Worm (Caenorhabditis elegans) whole organism, dauer: ENCODE measurements around the gene Y46E12A.3.

Experiments used
- unc-62 ChIP-seq: sonication (generic microtip); optimal IDR thresholded peaks from 2 replicates; lab custom pipeline; 2017; ENCODE audit warnings: missing biosample characterization, missing genetic modification reagents, missing genetic modification characterization

The Y46E12A.3 gene

DNA sequence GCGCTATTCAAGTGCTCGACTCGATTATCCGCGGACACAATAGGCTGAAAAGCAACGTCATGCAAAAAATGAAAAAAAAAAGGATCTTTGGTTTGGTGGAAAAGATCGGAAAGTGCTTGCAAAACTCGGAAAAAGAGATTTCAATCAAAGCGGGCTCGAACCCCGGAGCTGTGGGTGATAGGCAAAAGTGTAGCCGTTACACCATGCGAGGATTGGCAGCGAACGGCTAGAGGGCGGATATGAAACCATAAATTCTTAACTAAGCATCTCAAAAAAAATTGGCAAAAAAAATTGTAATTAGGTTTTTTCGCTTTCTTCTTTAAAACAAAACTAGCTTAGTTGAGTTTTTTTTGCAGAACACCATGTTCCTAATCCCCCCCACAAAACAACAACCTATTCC lies 10.3 kb downstream of the Y46E12A.3 start:
- no peak for TF ChIP-seq unc-62 (GFP tag; lab: Kevin White, UChicago)

ce11 chrIII:1743488-1744020 lies 11.2 kb downstream of the Y46E12A.3 start:
- TF ChIP-seq unc-62 (GFP tag; lab: Kevin White, UChicago), result no peak

DNA sequence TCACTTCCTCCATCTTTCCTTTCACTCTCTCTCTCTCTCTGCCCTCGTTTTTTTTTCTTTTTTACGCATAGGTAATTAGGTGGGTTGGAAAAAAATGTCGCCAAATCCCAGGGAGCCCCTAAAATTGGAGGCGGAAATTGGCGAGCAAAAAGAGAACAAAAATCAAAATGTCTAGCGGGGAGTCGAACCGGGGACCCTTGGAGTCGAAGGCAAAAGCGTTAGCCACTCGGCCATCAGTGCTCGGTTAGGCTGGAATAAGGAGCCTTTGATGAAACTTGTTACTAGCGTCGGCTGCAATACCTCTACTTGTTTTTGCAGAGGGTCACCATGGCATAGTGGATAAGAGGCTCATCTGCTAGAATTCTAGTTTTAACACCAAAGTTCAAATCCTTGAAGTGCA lies 11.7 kb downstream of the Y46E12A.3 start:
- TF ChIP-seq unc-62 (GFP tag; lab: Kevin White, UChicago), result no peak

- no peak for TF ChIP-seq unc-62 (GFP tag; lab: Kevin White, UChicago)
Observed at ce11 chrIII:1733412-1733811, 21.3 kb downstream of the Y46E12A.3 start.

- TF ChIP-seq unc-62 (GFP tag; lab: Kevin White, UChicago), result no peak
Observed at ce11 chrIII:1733001-1733400, 21.7 kb downstream of the Y46E12A.3 start, which contains the start of gene ser-4. Gene ser-4, minus strand, starts transcription at chrIII:1733101.

DNA sequence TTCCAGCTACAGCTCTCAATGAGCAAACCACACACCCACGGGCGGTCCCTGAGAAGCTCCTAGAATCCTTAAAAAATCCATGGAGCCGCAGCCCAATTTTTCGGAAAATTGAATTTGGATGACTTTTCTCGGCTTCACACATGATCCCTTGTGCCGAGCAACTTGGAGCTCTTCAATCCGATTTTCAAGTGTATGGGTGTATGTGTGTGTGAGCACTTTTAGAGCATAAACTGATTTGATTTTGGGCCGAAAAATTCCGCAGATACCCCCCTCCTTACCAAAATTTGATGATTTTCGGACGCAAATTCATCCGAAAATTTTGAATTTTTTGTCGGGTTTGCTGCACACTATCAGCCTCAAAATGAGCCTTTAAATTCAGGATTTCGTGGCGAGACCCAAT lies 22.9 kb downstream of the Y46E12A.3 start:
- no peak for TF ChIP-seq unc-62 (GFP tag; lab: Kevin White, UChicago)

- no peak for TF ChIP-seq unc-62 (GFP tag; lab: Kevin White, UChicago)
Observed at ce11 chrIII:1718800-1719199, 35.9 kb downstream of the Y46E12A.3 start.

- no peak for TF ChIP-seq unc-62 (GFP tag; lab: Kevin White, UChicago)
Observed at ce11 chrIII:1717772-1718171, 37.0 kb downstream of the Y46E12A.3 start.

- no peak for TF ChIP-seq unc-62 (GFP tag; lab: Kevin White, UChicago)
Observed at ce11 chrIII:1713991-1714611, 40.6 kb downstream of the Y46E12A.3 start.

DNA sequence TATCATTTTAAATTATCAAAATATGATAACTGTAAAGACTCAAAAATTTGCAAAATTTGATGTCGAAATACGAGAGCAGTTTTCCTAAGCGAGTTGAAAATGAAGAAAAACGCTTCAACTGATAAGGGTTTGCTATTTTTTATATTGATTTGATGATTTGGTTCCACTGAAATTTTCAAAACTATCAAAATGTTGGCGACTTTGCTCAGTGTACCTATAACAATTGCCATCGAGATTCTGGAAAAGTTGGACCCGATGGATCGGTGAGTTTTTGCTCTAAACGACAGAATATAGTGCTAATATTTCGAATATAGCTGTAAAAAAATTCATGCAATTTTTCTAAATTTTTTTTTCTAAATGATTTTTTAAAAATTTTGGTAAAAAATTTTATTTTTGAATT lies 48.9 kb downstream of the Y46E12A.3 start, which contains the start of the genes fbxa-13 and Y22D7AR.2:
TSS of gene fbxa-13 (minus strand) at position 101 of the 400 bp plus-strand sequence.
TSS of gene Y22D7AR.2 (plus strand) at position 148 of the 400 bp plus-strand sequence.
- no peak for TF ChIP-seq unc-62 (GFP tag; lab: Kevin White, UChicago)

DNA sequence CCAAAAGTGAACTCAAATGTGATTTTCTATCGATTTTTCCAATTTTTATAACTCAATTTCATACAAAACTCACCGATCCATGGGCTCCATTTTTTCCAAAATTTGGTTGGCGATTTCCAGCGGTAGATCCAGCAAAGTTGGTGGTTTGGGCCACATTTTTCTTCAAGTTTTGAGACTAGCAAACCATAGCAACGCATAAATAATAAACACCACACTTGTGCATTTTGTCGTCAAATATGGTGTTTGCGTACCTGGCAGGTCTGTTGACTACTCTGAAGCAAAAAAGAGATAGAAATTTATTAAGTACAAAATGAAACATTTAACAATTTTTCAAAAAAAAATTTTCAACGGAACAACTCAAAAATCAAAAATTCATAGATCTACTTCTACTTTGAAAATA lies 49.4 kb downstream of the Y46E12A.3 start:
- no peak for TF ChIP-seq unc-62 (GFP tag; lab: Kevin White, UChicago)

DNA sequence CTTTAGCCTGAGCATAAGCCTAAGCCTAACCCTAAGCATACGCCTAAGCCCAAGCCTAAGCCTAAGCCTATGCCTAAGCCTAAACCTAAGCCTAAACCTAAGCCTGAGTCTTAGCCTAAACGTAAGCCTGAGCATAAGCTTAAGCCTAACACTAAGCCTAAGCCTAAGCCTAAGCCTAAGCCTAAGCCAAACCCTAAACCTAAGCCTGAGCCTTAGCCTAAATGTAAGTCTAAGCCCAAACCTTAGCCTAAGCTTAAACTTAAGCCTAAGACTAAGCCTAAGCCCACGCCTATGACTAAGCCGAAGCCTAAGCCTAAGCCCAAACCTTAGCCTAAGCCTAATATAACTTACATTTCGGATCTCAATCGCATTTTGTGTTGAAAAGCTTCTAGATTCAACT lies 50.7 kb downstream of the Y46E12A.3 start:
- no peak for TF ChIP-seq unc-62 (GFP tag; lab: Kevin White, UChicago)

DNA sequence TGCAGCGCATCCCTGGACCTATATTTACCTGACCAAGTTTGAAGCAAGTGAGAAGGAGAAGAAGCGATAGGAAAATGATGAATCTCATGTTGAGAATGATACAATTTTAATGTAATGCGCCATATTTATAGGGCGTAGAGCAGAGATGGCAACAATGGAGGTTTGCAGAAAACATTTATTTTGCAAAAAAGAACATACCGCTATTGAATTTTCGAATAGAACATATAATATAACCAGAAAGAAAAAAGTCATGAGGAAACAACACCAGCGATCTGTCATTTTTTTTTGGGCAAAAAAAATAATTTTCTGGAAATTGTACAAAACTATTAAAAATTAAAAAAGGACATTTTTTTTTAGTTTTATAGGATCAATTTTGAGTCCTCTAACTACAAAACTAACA lies 52.4 kb downstream of the Y46E12A.3 start, which contains the start of gene spex-3:
TSS of gene spex-3 (minus strand) at position 101 of the 400 bp plus-strand sequence.
- no peak for TF ChIP-seq unc-62 (GFP tag; lab: Kevin White, UChicago)
